Worm (Caenorhabditis elegans) whole organism, L1 larva: ENCODE results near the gene tag-164.

Experiments
- C16A3.4 ChIP-seq: fragments of 150-350 bp; optimal IDR thresholded peaks from 2 replicates; lab custom pipeline; 2014; ENCODE audit warnings: missing biosample characterization, missing genetic modification characterization
- C34B4.2 ChIP-seq: sonication (generic microtip); optimal IDR thresholded peaks from 2 replicates; lab custom pipeline; 2017; ENCODE audit warnings: mild to moderate bottlenecking, missing genetic modification characterization, missing compliant biosample characterization
- F16B12.6 ChIP-seq: fragments of 150-350 bp; optimal IDR thresholded peaks from 2 replicates; lab custom pipeline; 2014; ENCODE audit warnings: missing biosample characterization, missing genetic modification characterization
- Y116A8C.19 ChIP-seq: sonication (generic microtip); optimal IDR thresholded peaks from 2 replicates; lab custom pipeline; 2016; ENCODE audit warnings: missing compliant biosample characterization, missing genetic modification characterization, borderline replicate concordance
- aly-2 ChIP-seq: fragments of 150-350 bp; optimal IDR thresholded peaks from 2 replicates; lab custom pipeline; 2014; ENCODE audit warnings: missing biosample characterization, missing genetic modification characterization
- blmp-1 ChIP-seq: fragments of 150-350 bp; optimal IDR thresholded peaks from 2 replicates; lab custom pipeline; 2014; ENCODE audit warnings: missing biosample characterization, missing genetic modification characterization
- ceh-63 ChIP-seq: fragments of 200-800 bp; sonication (Bioruptor generic); optimal IDR thresholded peaks from 2 replicates; lab custom pipeline; 2018; ENCODE audit warnings: mild to moderate bottlenecking, missing genetic modification characterization, missing compliant biosample characterization
- ceh-8 ChIP-seq: fragments of 200-800 bp; sonication (Bioruptor generic); optimal IDR thresholded peaks from 2 replicates; lab custom pipeline; 2018; ENCODE audit warnings: mild to moderate bottlenecking, missing genetic modification characterization, moderate library complexity, missing compliant biosample characterization
- ceh-82 ChIP-seq, 3 experiments: fragments of 150-350 bp in 1 of 3; sonication (generic microtip) in 2 of 3; optimal IDR thresholded peaks; 2 replicates each; lab custom pipeline; 2014 to 2017; ENCODE audit warnings: missing biosample characterization in 3 of 3, missing genetic modification characterization in 3 of 3
- ceh-88 ChIP-seq: fragments of 200-800 bp; sonication (Bioruptor generic); IDR thresholded peaks from 2 replicates; pipeline ENCODE4 v1.3.6; 2022; ENCODE audit warnings: missing genetic modification characterization, missing compliant biosample characterization
- dpl-1 ChIP-seq, 3 experiments: fragments of 150-350 bp in 2 of 3; sonication (generic microtip) in 1 of 3; optimal IDR thresholded peaks; 2 replicates each; lab custom pipeline; 2014 to 2017; ENCODE audit warnings: missing biosample characterization in 3 of 3, missing genetic modification characterization in 3 of 3, missing genetic modification reagents in 3 of 3
- dsc-1 ChIP-seq: sonication (generic microtip); optimal IDR thresholded peaks from 2 replicates; lab custom pipeline; 2016; ENCODE audit warnings: mild to moderate bottlenecking, missing genetic modification characterization, missing compliant biosample characterization
- efl-1 ChIP-seq, 4 experiments: fragments of 150-350 bp; optimal IDR thresholded peaks in 3 of 4; peaks in 1 of 4; 1 replicate in 1 of 4; 2 replicates in 3 of 4; lab custom pipeline; 2014; ENCODE audit warnings: missing biosample characterization in 2 of 4, missing genetic modification characterization in 2 of 4, missing genetic modification reagents in 2 of 4
- efl-3 ChIP-seq: fragments of 200-800 bp; sonication (Bioruptor generic); optimal IDR thresholded peaks from 2 replicates; lab custom pipeline; 2018; ENCODE audit warnings: mild to moderate bottlenecking, missing genetic modification characterization, missing compliant biosample characterization
- egl-13 ChIP-seq: sonication (generic microtip); optimal IDR thresholded peaks from 2 replicates; lab custom pipeline; 2016; ENCODE audit warnings: missing genotype, missing genetic modification reagents, missing genetic modification characterization, missing compliant biosample characterization
- fkh-10 ChIP-seq: sonication (generic microtip); optimal IDR thresholded peaks from 2 replicates; lab custom pipeline; 2017; ENCODE audit warnings: missing biosample characterization, missing genetic modification reagents, missing genetic modification characterization
- fos-1 ChIP-seq: fragments of 150-350 bp; optimal IDR thresholded peaks from 2 replicates; lab custom pipeline; 2014; ENCODE audit warnings: missing biosample characterization, missing genetic modification characterization
- hlh-17 ChIP-seq: fragments of 200-800 bp; sonication (Bioruptor generic); optimal IDR thresholded peaks from 2 replicates; lab custom pipeline; 2018; ENCODE audit warnings: missing genetic modification characterization, mild to moderate bottlenecking, missing compliant biosample characterization, moderate library complexity, borderline replicate concordance
- irx-1 ChIP-seq: sonication (generic microtip); optimal IDR thresholded peaks from 2 replicates; lab custom pipeline; 2016; ENCODE audit warnings: missing genetic modification characterization, missing compliant biosample characterization
- jun-1 ChIP-seq: fragments of 150-350 bp; optimal IDR thresholded peaks from 2 replicates; lab custom pipeline; 2014; ENCODE audit warnings: missing biosample characterization, missing genetic modification reagents, missing genetic modification characterization
- lin-14 ChIP-seq: fragments of 200-800 bp; sonication (Bioruptor generic); optimal IDR thresholded peaks from 2 replicates; lab custom pipeline; 2018; ENCODE audit warnings: mild to moderate bottlenecking, missing genetic modification characterization, moderate library complexity, missing compliant biosample characterization
- lin-15B ChIP-seq: fragments of 150-350 bp; sonication (generic microtip); optimal IDR thresholded peaks from 3 replicates; lab custom pipeline; 2014; ENCODE audit warnings: missing biosample characterization, missing genetic modification characterization
- lsy-2 ChIP-seq, 2 experiments: fragments of 150-350 bp; optimal IDR thresholded peaks; 2 replicates each; lab custom pipeline; 2014; ENCODE audit warnings: missing biosample characterization in 2 of 2, missing genetic modification characterization in 2 of 2
- mdl-1 ChIP-seq, 2 experiments: fragments of 150-350 bp; optimal IDR thresholded peaks; 2 replicates each; lab custom pipeline; 2014 to 2017; ENCODE audit warnings: missing biosample characterization in 2 of 2, missing genetic modification characterization in 2 of 2, inconsistent platforms in 1 of 2
- mef-2 ChIP-seq: fragments of 150-350 bp; optimal IDR thresholded peaks from 2 replicates; lab custom pipeline; 2014; ENCODE audit warnings: missing biosample characterization, missing genetic modification characterization
- mep-1 ChIP-seq: fragments of 150-350 bp; optimal IDR thresholded peaks from 2 replicates; lab custom pipeline; 2014; ENCODE audit warnings: missing biosample characterization, missing genetic modification characterization
- nhr-12 ChIP-seq: sonication (generic microtip); optimal IDR thresholded peaks from 2 replicates; lab custom pipeline; 2017; ENCODE audit warnings: missing biosample characterization, missing genetic modification characterization
- nhr-237 ChIP-seq: fragments of 150-350 bp; optimal IDR thresholded peaks from 2 replicates; lab custom pipeline; 2014; ENCODE audit warnings: missing biosample characterization, missing genetic modification characterization
- nhr-47 ChIP-seq: sonication (generic microtip); optimal IDR thresholded peaks from 2 replicates; lab custom pipeline; 2016; ENCODE audit warnings: mild to moderate bottlenecking, missing genetic modification characterization, moderate library complexity, missing compliant biosample characterization
- nhr-76 ChIP-seq: sonication (generic microtip); optimal IDR thresholded peaks from 2 replicates; lab custom pipeline; 2017; ENCODE audit warnings: missing biosample characterization, missing genetic modification characterization
- nhr-85 ChIP-seq: sonication (generic microtip); peaks from one replicate; lab custom pipeline; 2016; ENCODE audit warnings: missing genetic modification characterization, inconsistent platforms, missing compliant biosample characterization
- pag-3 ChIP-seq: sonication (generic microtip); optimal IDR thresholded peaks from 2 replicates; lab custom pipeline; 2017; ENCODE audit warnings: missing genetic modification characterization, mild to moderate bottlenecking, missing compliant biosample characterization, antibody characterized with exemption, borderline replicate concordance; ENCODE audit not compliant: insufficient read depth
- pax-3 ChIP-seq: fragments of 200-800 bp; sonication (Bioruptor generic); optimal IDR thresholded peaks from 2 replicates; lab custom pipeline; 2018; ENCODE audit warnings: mild to moderate bottlenecking, missing genetic modification characterization, moderate library complexity, missing compliant biosample characterization
- pqm-1 ChIP-seq: sonication (generic microtip); optimal IDR thresholded peaks from 3 replicates; lab custom pipeline; 2017; ENCODE audit warnings: missing biosample characterization, missing genetic modification characterization
- rnt-1 ChIP-seq: sonication (generic microtip); optimal IDR thresholded peaks from 2 replicates; lab custom pipeline; 2016; ENCODE audit warnings: mild to moderate bottlenecking, missing genetic modification characterization, moderate library complexity, missing compliant biosample characterization
- skn-1 ChIP-seq: fragments of 150-350 bp; optimal IDR thresholded peaks from 2 replicates; lab custom pipeline; 2014; ENCODE audit warnings: missing biosample characterization, missing genetic modification characterization
- sptf-1 ChIP-seq: fragments of 150-350 bp; optimal IDR thresholded peaks from 2 replicates; lab custom pipeline; 2014; ENCODE audit warnings: missing biosample characterization, missing genetic modification characterization
- sup-37 ChIP-seq: fragments of 200-800 bp; sonication (Bioruptor generic); optimal IDR thresholded peaks from 2 replicates; lab custom pipeline; 2018; ENCODE audit warnings: mild to moderate bottlenecking, missing genetic modification characterization, missing compliant biosample characterization
- swsn-7 ChIP-seq: sonication (generic microtip); optimal IDR thresholded peaks from 2 replicates; lab custom pipeline; 2016; ENCODE audit warnings: missing genetic modification characterization, missing compliant biosample characterization
- tbx-2 ChIP-seq: sonication (generic microtip); optimal IDR thresholded peaks from 2 replicates; lab custom pipeline; 2016; ENCODE audit warnings: missing genetic modification characterization, missing compliant biosample characterization
- unc-30 ChIP-seq: sonication (generic microtip); optimal IDR thresholded peaks from 2 replicates; lab custom pipeline; 2017; ENCODE audit warnings: missing biosample characterization, missing genetic modification characterization
- unc-62 ChIP-seq: fragments of 150-350 bp; optimal IDR thresholded peaks from 2 replicates; lab custom pipeline; 2014; ENCODE audit warnings: missing biosample characterization, missing genetic modification reagents, missing genetic modification characterization
- unc-86 ChIP-seq: sonication (generic microtip); optimal IDR thresholded peaks from 2 replicates; lab custom pipeline; 2016; ENCODE audit warnings: missing genetic modification characterization, missing compliant biosample characterization
- vab-15 ChIP-seq: sonication (generic microtip); optimal IDR thresholded peaks from 2 replicates; lab custom pipeline; 2017; ENCODE audit warnings: missing genotype, mild to moderate bottlenecking, missing genetic modification characterization, missing compliant biosample characterization
- xbp-1 ChIP-seq: sonication (generic microtip); optimal IDR thresholded peaks from 2 replicates; lab custom pipeline; 2016; ENCODE audit warnings: missing genetic modification characterization, missing compliant biosample characterization
- zip-4 ChIP-seq: fragments of 200-800 bp; sonication (Bioruptor generic); optimal IDR thresholded peaks from 2 replicates; lab custom pipeline; 2018; ENCODE audit warnings: mild to moderate bottlenecking, missing genetic modification characterization, moderate library complexity, missing compliant biosample characterization
- ztf-11 ChIP-seq, 2 experiments: sonication (generic microtip); optimal IDR thresholded peaks; 2 replicates each; lab custom pipeline; 2016 to 2017; ENCODE audit warnings: missing genetic modification characterization in 2 of 2, missing biosample characterization in 1 of 2, missing compliant biosample characterization in 1 of 2

The tag-164 gene

ce11 chrIII:13464493-13465362 lies 5.4 kb downstream of the tag-164 start, which contains the start of gene kel-3 (continued):
- TF ChIP-seq ceh-82 (tag; optimal IDR thresholded peaks at IDR 0.05; lab: Kevin White, UChicago) (peak in 1 of 3 experiments; percentile 39), unc-86 (tag; lab: Kevin White, UChicago) (peak; percentile 16), dpl-1 (GFP tag; optimal IDR thresholded peaks at IDR 0.05; lab: Kevin White, UChicago) (peak; percentile 36 to 68 (median 42)), xbp-1 (tag; lab: Kevin White, UChicago) (peak; percentile 31), fkh-10 (GFP tag; lab: Kevin White, UChicago) (no peak), sup-37 (peak; percentile 36), zip-4 (peak; percentile 25), nhr-12 (no peak), aly-2 (peak; percentile 97), pag-3 (no peak), lin-14 (GFP tag; lab: Kevin White, UChicago) (peak; percentile 91), swsn-7 (tag; lab: Kevin White, UChicago) (peak; percentile 0), lin-15B (tag; lab: Kevin White, UChicago) (no peak), unc-62 (GFP tag; lab: Kevin White, UChicago) (no peak), nhr-85 (tag; lab: Kevin White, UChicago) (peak; percentile 82), nhr-47 (peak; percentile 60), ceh-63 (GFP tag; lab: Kevin White, UChicago) (no peak), vab-15 (no peak), egl-13 (tag; lab: Kevin White, UChicago) (no peak), ceh-88 (GFP tag; lab: Robert Waterston, UW) (peak; percentile 71), ceh-8 (GFP tag; lab: Kevin White, UChicago) (no peak), tbx-2 (tag; lab: Kevin White, UChicago) (peak; percentile 82), mep-1 (tag; lab: Kevin White, UChicago) (peak; percentile 54), ztf-11 (tag; optimal IDR thresholded peaks at IDR 0.05; lab: Kevin White, UChicago) (peak in 1 of 2 experiments; percentile 23), mef-2 (tag; lab: Kevin White, UChicago) (no peak), nhr-76 (tag; lab: Kevin White, UChicago) (no peak), C34B4.2 (tag; lab: Kevin White, UChicago) (peak; percentile 21), skn-1 (tag; lab: Kevin White, UChicago) (peak; percentile 26), efl-3 (GFP tag; lab: Kevin White, UChicago) (no peak), nhr-237 (tag; lab: Kevin White, UChicago) (no peak), blmp-1 (peak; percentile 79), jun-1 (tag; lab: Kevin White, UChicago) (peak; percentile 68), pax-3 (tag; lab: Kevin White, UChicago) (peak; percentile 76), fos-1 (tag; lab: Kevin White, UChicago) (peak; percentile 53)

DNA sequence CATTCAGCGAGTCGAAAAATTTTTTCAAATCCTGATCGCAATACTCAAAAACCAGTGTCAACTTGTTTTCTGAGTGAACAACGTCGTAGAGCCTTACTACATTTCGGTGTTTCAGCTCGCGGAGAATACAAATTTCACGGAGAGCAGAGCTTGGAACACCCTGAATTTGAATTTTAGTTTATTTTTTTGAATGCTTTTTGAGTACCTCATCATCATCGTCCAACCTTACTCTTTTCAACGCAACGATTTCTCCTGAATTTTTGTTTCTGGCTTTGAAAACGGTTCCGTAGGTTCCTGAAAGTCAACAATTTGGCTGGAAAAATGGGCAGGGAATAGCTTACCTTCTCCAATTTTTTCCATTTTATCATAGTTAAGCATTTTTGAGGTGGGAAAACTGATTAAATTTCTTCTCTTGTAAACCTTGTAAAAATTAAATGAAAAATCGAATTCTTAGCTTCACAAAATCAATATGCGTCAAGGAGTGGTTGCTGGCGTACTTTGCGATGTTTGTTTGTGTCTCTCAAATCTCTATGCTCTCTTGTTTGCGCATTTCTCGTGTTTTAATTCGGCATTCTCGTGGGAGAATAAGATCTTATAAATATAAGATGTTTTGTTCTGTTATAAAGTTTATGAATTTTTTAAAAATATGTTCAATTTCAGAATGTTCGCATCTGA lies 6.7 kb downstream of the tag-164 start, which contains the start of gene cdk-5:
cdk-5 (minus strand) TSS at position 425 of the 675 bp plus-strand sequence.
- TF ChIP-seq Y116A8C.19 (tag; lab: Kevin White, UChicago), result no peak
- TF ChIP-seq nhr-237 (tag; lab: Kevin White, UChicago), result peak; percentile 55
- TF ChIP-seq unc-62 (GFP tag; lab: Kevin White, UChicago), result no peak
- TF ChIP-seq unc-30 (tag; lab: Kevin White, UChicago), result peak; percentile 84
- peak; percentile 85 to 91 (median 90) for TF ChIP-seq dpl-1 (GFP tag; optimal IDR thresholded peaks at IDR 0.05; lab: Kevin White, UChicago)
- peak; percentile 94 for TF ChIP-seq rnt-1
- TF ChIP-seq swsn-7 (tag; lab: Kevin White, UChicago), result peak; percentile 97
- TF ChIP-seq mdl-1 (tag; optimal IDR thresholded peaks at IDR 0.05; lab: Kevin White, UChicago), result peak in 1 of 2 experiments; percentile 87
- TF ChIP-seq nhr-47, result peak; percentile 98
- TF ChIP-seq hlh-17 (GFP tag; lab: Kevin White, UChicago), result no peak
- TF ChIP-seq egl-13 (tag; lab: Kevin White, UChicago), result peak; percentile 87
- TF ChIP-seq F16B12.6, result peak; percentile 71
- TF ChIP-seq dsc-1 (tag; lab: Kevin White, UChicago), result peak; percentile 97
- peak; percentile 93 for TF ChIP-seq irx-1
- peak; percentile 94 for TF ChIP-seq nhr-85 (tag; lab: Kevin White, UChicago)
- no peak for TF ChIP-seq pag-3
- peak; percentile 2 for TF ChIP-seq mef-2 (tag; lab: Kevin White, UChicago)
- peak; percentile 90 to 94 for TF ChIP-seq efl-1 (optimal IDR thresholded peaks at IDR 0.05; lab: Kevin White, UChicago)
- peak; percentile 88 to 99 for TF ChIP-seq efl-1 (GFP tag; optimal IDR thresholded peaks at IDR 0.05 in 1 of 2; lab: Kevin White, UChicago)
- TF ChIP-seq fkh-10 (GFP tag; lab: Kevin White, UChicago), result peak; percentile 58
- no peak for TF ChIP-seq sptf-1
- TF ChIP-seq pqm-1, result no peak
- TF ChIP-seq C16A3.4 (tag; lab: Kevin White, UChicago), result peak; percentile 95
- peak; percentile 97 to 98 for TF ChIP-seq lsy-2 (tag; optimal IDR thresholded peaks at IDR 0.05; lab: Kevin White, UChicago)
